Fruit fly (Drosophila melanogaster): ENCODE results near the gene alpha-Est2.

The alpha-Est2 gene

dm6 chr3R:7541145-7541860 is at the start of gene alpha-Est2, which contains the start of gene alpha-Est3:
Gene alpha-Est2, plus strand, starts transcription at chr3R:7541810.
Gene alpha-Est3, minus strand, starts transcription at chr3R:7541631.
- TF ChIP-seq CrebA (GFP tag; optimal IDR thresholded peaks at IDR 0.05; ENCODE audit: borderline replicate concordance) (peak; percentile 9), HLH106 (tag; optimal IDR thresholded peaks at IDR 0.05) (no peak)

dm6 chr3R:7492099-7492498 is 49.5 kb upstream of the alpha-Est2 start:
- TF ChIP-seq rgr (GFP tag; optimal IDR thresholded peaks at IDR 0.05) = no peak
- TF ChIP-seq Hr78 (GFP tag; optimal IDR thresholded peaks at IDR 0.05) = no peak
- TF ChIP-seq tai (GFP tag; optimal IDR thresholded peaks at IDR 0.05) = no peak
- TF ChIP-seq psq (GFP tag; optimal IDR thresholded peaks at IDR 0.05) = no peak
- TF ChIP-seq CG9705 (GFP tag; optimal IDR thresholded peaks at IDR 0.05) = no peak
- no peak for TF ChIP-seq h (GFP tag; optimal IDR thresholded peaks at IDR 0.05)
- TF ChIP-seq CG32264 (GFP tag; optimal IDR thresholded peaks at IDR 0.05) = no peak
- TF ChIP-seq pan (optimal IDR thresholded peaks at IDR 0.05) = no peak
- no peak for TF ChIP-seq fru (GFP tag; optimal IDR thresholded peaks at IDR 0.05)
- TF ChIP-seq Dif (GFP tag; optimal IDR thresholded peaks at IDR 0.05; ENCODE audit: partially characterized antibody) = peak; percentile 38
- no peak for TF ChIP-seq woc (GFP tag; optimal IDR thresholded peaks at IDR 0.05)
- TF ChIP-seq OdsH (GFP tag; optimal IDR thresholded peaks at IDR 0.05) = no peak
- TF ChIP-seq Hr83 (GFP tag; optimal IDR thresholded peaks at IDR 0.05; ENCODE audit: poor library complexity, severe bottlenecking) = no peak
- TF ChIP-seq GATAd (GFP tag; optimal IDR thresholded peaks at IDR 0.05) = no peak
- peak; percentile 4 for TF ChIP-seq Vsx2 (GFP tag; optimal IDR thresholded peaks at IDR 0.05; ENCODE audit: partially characterized antibody)
- TF ChIP-seq N (GFP tag; optimal IDR thresholded peaks at IDR 0.05) = no peak
- no peak for TF ChIP-seq sage (GFP tag; optimal IDR thresholded peaks at IDR 0.05)
- no peak for TF ChIP-seq Jra (GFP tag; optimal IDR thresholded peaks at IDR 0.05)
- TF ChIP-seq usp (GFP tag; optimal IDR thresholded peaks at IDR 0.05) = no peak
- TF ChIP-seq lola (GFP tag; optimal IDR thresholded peaks at IDR 0.05) = no peak
- peak in 1 of 2 experiments; percentile 10 for TF ChIP-seq foxo (GFP tag; optimal IDR thresholded peaks at IDR 0.05)
- no peak for TF ChIP-seq Mio (GFP tag; optimal IDR thresholded peaks at IDR 0.05)
- TF ChIP-seq Myc (optimal IDR thresholded peaks at IDR 0.05) = no peak
- TF ChIP-seq brk (GFP tag; optimal IDR thresholded peaks at IDR 0.05) = no peak
- no peak for TF ChIP-seq dmrt93B (GFP tag; optimal IDR thresholded peaks at IDR 0.05)
- no peak for TF ChIP-seq dsf (GFP tag; optimal IDR thresholded peaks at IDR 0.05; ENCODE audit: borderline replicate concordance)

- TF ChIP-seq dl (GFP tag; optimal IDR thresholded peaks at IDR 0.05; ENCODE audit: insufficient read depth in 1 of 2, partially characterized antibody in 2 of 2) (no peak), foxo (GFP tag; optimal IDR thresholded peaks at IDR 0.05) (no peak), Dfd (GFP tag; optimal IDR thresholded peaks at IDR 0.05) (no peak), Jra (GFP tag; optimal IDR thresholded peaks at IDR 0.05) (no peak), OdsH (GFP tag; optimal IDR thresholded peaks at IDR 0.05) (no peak), Abd-B (GFP tag; optimal IDR thresholded peaks at IDR 0.05) (no peak), br (GFP tag; optimal IDR thresholded peaks at IDR 0.05) (no peak), CG32264 (GFP tag; optimal IDR thresholded peaks at IDR 0.05) (no peak), Sp1 (GFP tag; optimal IDR thresholded peaks at IDR 0.05) (no peak), pan (optimal IDR thresholded peaks at IDR 0.05) (no peak), psq (GFP tag; optimal IDR thresholded peaks at IDR 0.05) (no peak), Rel (GFP tag; optimal IDR thresholded peaks at IDR 0.05) (no peak), Rel (tag; optimal IDR thresholded peaks at IDR 0.05) (no peak), Hr78 (GFP tag; optimal IDR thresholded peaks at IDR 0.05) (no peak), lola (GFP tag; optimal IDR thresholded peaks at IDR 0.05) (no peak), HLH106 (tag; optimal IDR thresholded peaks at IDR 0.05) (no peak), Dif (GFP tag; optimal IDR thresholded peaks at IDR 0.05; ENCODE audit: partially characterized antibody) (no peak), Myc (optimal IDR thresholded peaks at IDR 0.05) (no peak), N (GFP tag; optimal IDR thresholded peaks at IDR 0.05) (no peak), tai (GFP tag; optimal IDR thresholded peaks at IDR 0.05) (no peak), rgr (GFP tag; optimal IDR thresholded peaks at IDR 0.05) (no peak)
Measured at dm6 chr3R:7493171-7493570, 48.4 kb upstream of the alpha-Est2 start, which contains the start of gene CG42656. Gene CG42656, minus strand, starts transcription at chr3R:7493271.
